Fruit fly (Drosophila melanogaster): ENCODE results near the gene CG2116.

The CG2116 gene

DNA sequence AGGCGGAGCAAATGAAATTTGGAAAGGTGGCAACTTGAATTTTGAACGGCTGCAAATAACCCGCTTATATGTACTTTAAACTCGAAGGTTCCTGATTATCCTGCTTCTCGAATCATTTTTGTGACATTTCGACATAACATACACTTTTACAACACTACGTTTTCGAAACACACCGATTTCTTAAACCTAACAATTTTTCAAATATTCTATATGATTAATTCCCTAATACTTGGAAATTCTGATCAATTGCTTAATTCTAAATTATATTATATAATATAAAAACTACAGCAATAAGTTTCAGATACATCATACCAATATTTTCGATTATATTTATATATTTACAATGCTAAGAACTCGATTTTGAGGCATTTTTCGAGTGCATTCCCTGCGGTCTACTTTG is 33.1 kb downstream of the CG2116 start, which contains the start of gene CG10761:
TSS of gene CG10761 (minus strand) at position 101 of the 400 bp plus-strand sequence.
- TF ChIP-seq Hr96 (GFP tag; optimal IDR thresholded peaks at IDR 0.05): no peak

dm6 chrX:8163452-8163851 is 33.8 kb downstream of the CG2116 start:
- TF ChIP-seq CG33017 (tag; optimal IDR thresholded peaks at IDR 0.05): no peak

- no peak for TF ChIP-seq CG7045 (GFP tag; optimal IDR thresholded peaks at IDR 0.05)
- no peak for TF ChIP-seq ovo (GFP tag; optimal IDR thresholded peaks at IDR 0.05)
- no peak for TF ChIP-seq CG33017 (tag; optimal IDR thresholded peaks at IDR 0.05)
- TF ChIP-seq CG1620 (GFP tag; optimal IDR thresholded peaks at IDR 0.05): no peak
- TF ChIP-seq pad (GFP tag; optimal IDR thresholded peaks at IDR 0.05): no peak
- TF ChIP-seq toe (GFP tag; optimal IDR thresholded peaks at IDR 0.05): no peak
- TF ChIP-seq CG5204 (GFP tag; optimal IDR thresholded peaks at IDR 0.05): no peak
- TF ChIP-seq CG7101 (tag; optimal IDR thresholded peaks at IDR 0.05): no peak
- no peak for TF ChIP-seq cnc (optimal IDR thresholded peaks at IDR 0.05)
- no peak for TF ChIP-seq cic (GFP tag; optimal IDR thresholded peaks at IDR 0.05)
- no peak for TF ChIP-seq CG12768 (GFP tag; optimal IDR thresholded peaks at IDR 0.05)
Observed at dm6 chrX:8165608-8166007, 36.0 kb downstream of the CG2116 start, which contains the start of gene Or7a. Or7a (minus strand) TSS chrX:8165708.

DNA sequence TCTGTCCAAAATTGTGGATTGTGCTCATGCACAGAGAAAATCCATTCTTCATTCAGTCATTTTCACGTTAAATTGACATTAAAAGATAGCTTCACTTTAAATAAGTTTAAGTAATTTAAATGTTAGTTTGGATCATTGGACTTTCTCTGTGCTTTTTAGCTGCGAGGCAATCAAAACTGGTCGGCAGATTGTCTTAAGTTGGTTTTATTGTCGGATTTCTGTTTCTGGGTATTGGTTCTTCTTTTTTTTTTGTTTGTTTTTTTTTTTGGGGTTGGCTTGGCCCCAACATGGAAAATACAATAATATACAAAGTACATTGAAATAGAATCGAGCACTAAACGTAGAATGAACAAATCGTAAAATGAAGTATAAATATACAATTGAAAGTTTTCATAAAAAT is 40.6 kb downstream of the CG2116 start, which contains the start of gene CG2278:
TSS of gene CG2278 (minus strand) at position 101 of the 400 bp plus-strand sequence.
- no peak for TF ChIP-seq CG7101 (tag; optimal IDR thresholded peaks at IDR 0.05)
- no peak for TF ChIP-seq Hr96 (GFP tag; optimal IDR thresholded peaks at IDR 0.05)
- TF ChIP-seq toe (GFP tag; optimal IDR thresholded peaks at IDR 0.05): no peak
- no peak for TF ChIP-seq cic (GFP tag; optimal IDR thresholded peaks at IDR 0.05)
- no peak for TF ChIP-seq CG12768 (GFP tag; optimal IDR thresholded peaks at IDR 0.05)
- TF ChIP-seq CG11617 (GFP tag; optimal IDR thresholded peaks at IDR 0.05): no peak
- no peak for TF ChIP-seq Mnt (GFP tag; optimal IDR thresholded peaks at IDR 0.05)
- TF ChIP-seq cnc (optimal IDR thresholded peaks at IDR 0.05): no peak
- TF ChIP-seq CG7045 (GFP tag; optimal IDR thresholded peaks at IDR 0.05): no peak
- TF ChIP-seq tj (GFP tag; optimal IDR thresholded peaks at IDR 0.05): no peak
- TF ChIP-seq Clk (GFP tag; optimal IDR thresholded peaks at IDR 0.05): no peak
- no peak for TF ChIP-seq CG14711 (tag; optimal IDR thresholded peaks at IDR 0.05)

DNA sequence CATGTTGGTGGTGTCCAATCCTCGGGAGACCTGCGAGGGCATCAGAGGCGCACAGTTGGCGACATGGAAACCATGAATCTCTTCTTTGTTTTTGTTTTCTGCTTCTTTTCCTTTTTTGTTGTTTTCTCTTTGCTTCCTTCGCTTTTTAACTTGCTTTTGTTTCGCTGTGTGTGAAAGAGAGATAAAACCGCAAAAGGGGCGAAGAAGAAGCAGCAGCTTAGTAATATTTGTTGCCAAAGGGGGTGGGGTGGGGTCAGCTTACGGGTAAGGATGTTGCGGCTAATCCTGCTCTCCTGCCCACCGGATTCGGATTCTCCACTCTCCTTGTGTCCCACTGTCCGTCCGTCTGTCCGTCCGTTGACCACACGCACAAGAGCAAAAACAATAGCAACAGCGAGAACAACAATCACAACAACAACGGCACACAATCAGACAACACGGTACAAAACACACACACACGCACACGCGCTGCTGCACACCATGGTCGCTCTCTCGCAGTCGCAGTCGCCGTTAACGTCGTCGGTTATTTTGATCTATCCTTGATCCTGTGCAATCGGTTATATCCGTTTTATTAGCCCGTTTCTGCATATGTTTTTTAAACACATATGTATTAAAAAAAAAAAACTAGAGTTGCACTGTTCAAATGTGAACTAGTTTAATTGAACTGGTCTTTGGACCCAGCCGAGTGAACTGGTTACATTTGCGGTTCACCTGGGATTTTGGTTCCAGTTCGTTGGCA is 46.8 kb downstream of the CG2116 start:
- no peak for TF ChIP-seq CG33017 (tag; optimal IDR thresholded peaks at IDR 0.05)
- TF ChIP-seq CG11617 (GFP tag; optimal IDR thresholded peaks at IDR 0.05): peak; percentile 19
- TF ChIP-seq Mnt (GFP tag; optimal IDR thresholded peaks at IDR 0.05): peak; percentile 51
- no peak for TF ChIP-seq pad (GFP tag; optimal IDR thresholded peaks at IDR 0.05)
- TF ChIP-seq CG14711 (tag; optimal IDR thresholded peaks at IDR 0.05): peak; percentile 80
- TF ChIP-seq bab1 (GFP tag; optimal IDR thresholded peaks at IDR 0.05): no peak
- TF ChIP-seq Clk (GFP tag; optimal IDR thresholded peaks at IDR 0.05): no peak
- no peak for TF ChIP-seq CG1620 (GFP tag; optimal IDR thresholded peaks at IDR 0.05)
- no peak for TF ChIP-seq Hr96 (GFP tag; optimal IDR thresholded peaks at IDR 0.05)
- TF ChIP-seq tj (GFP tag; optimal IDR thresholded peaks at IDR 0.05): peak; percentile 29
- TF ChIP-seq kay (GFP tag; ENCODE audit: borderline replicate concordance): no peak
- TF ChIP-seq CG7101 (tag; optimal IDR thresholded peaks at IDR 0.05): no peak
- no peak for TF ChIP-seq ovo (GFP tag; optimal IDR thresholded peaks at IDR 0.05)
- no peak for TF ChIP-seq toe (GFP tag; optimal IDR thresholded peaks at IDR 0.05)
- no peak for TF ChIP-seq cic (GFP tag; optimal IDR thresholded peaks at IDR 0.05)

- TF ChIP-seq CG14711 (tag; optimal IDR thresholded peaks at IDR 0.05): peak; percentile 38
- TF ChIP-seq Crg-1 (GFP tag; optimal IDR thresholded peaks at IDR 0.05): no peak
Observed at dm6 chrX:8177030-8177349, 47.4 kb downstream of the CG2116 start, which contains the start of gene slpr. slpr (minus strand) TSS chrX:8177185.

dm6 chrX:8177742-8178141 is 48.1 kb downstream of the CG2116 start:
- peak; percentile 17 for TF ChIP-seq pad (GFP tag; optimal IDR thresholded peaks at IDR 0.05)
- no peak for TF ChIP-seq CG5204 (GFP tag; optimal IDR thresholded peaks at IDR 0.05)

DNA sequence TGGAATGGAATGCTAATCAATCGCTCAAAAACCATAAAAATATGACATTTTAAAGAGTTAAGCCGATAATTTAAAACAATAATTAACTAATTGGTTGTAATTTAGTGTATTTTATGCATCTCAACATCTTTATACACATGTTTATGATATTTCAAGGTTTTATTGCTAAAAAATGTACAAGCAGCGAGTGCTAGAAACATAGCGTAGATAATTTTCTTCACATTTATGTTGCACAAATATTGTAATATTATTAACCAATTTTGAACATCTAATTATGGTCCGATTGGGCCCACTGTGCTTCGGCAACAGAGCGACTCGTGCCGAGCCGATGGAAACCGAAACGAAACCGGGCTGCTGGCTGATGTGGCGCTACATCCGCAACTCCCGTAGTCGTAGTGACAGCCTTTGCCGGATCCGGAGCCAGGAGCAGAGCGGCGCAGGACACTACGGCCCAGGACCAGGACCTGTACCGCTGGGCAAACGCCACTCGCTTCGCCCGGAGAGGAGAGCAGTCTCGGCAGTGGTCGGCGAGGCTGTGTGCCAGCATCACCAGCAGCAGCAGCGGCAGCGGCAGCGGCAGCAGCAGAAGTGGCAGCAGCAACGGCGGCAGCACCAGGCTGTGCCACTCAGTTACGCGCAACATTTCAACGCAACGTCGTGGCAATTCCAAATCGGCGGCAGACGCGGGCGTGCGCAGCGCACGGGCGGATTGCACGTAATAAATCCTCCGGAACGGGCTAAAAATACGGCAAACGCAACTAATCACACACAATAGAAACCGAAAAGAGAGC is 48.7 kb downstream of the CG2116 start, which contains the start of gene sdt:
TSS of gene sdt (plus strand) at position 385 of the 791 bp plus-strand sequence.
- no peak for TF ChIP-seq CG7101 (tag; optimal IDR thresholded peaks at IDR 0.05)
- TF ChIP-seq cic (GFP tag; optimal IDR thresholded peaks at IDR 0.05): no peak
- TF ChIP-seq CG11617 (GFP tag; optimal IDR thresholded peaks at IDR 0.05): no peak
- TF ChIP-seq Crg-1 (GFP tag; optimal IDR thresholded peaks at IDR 0.05): no peak
- no peak for TF ChIP-seq CG1620 (GFP tag; optimal IDR thresholded peaks at IDR 0.05)
- no peak for TF ChIP-seq tj (GFP tag; optimal IDR thresholded peaks at IDR 0.05)
- TF ChIP-seq kay (GFP tag; ENCODE audit: borderline replicate concordance): no peak
- no peak for TF ChIP-seq CG33017 (tag; optimal IDR thresholded peaks at IDR 0.05)
- no peak for TF ChIP-seq pad (GFP tag; optimal IDR thresholded peaks at IDR 0.05)
- TF ChIP-seq CG12768 (GFP tag; optimal IDR thresholded peaks at IDR 0.05): no peak

All from whole organism, adult.